Worm (Caenorhabditis elegans) whole organism, mixed stage, embryonic: ENCODE measurements around the gene daf-4.

Source experiments
- M03D4.4 ChIP-seq: sonication (generic microtip); optimal IDR thresholded peaks from 2 replicates; lab custom pipeline; 2017; ENCODE audit warnings: mild to moderate bottlenecking, missing genetic modification characterization, missing compliant biosample characterization
- bed-3 ChIP-seq: fragments of 200-800 bp; sonication (Bioruptor generic); optimal IDR thresholded peaks from 3 replicates; lab custom pipeline; 2018; ENCODE audit warnings: mild to moderate bottlenecking, missing genetic modification characterization, moderate library complexity, missing compliant biosample characterization
- blmp-1 ChIP-seq: fragments of 150-350 bp; optimal IDR thresholded peaks from 2 replicates; lab custom pipeline; 2014; ENCODE audit warnings: missing biosample characterization, missing genetic modification characterization
- ceh-39 ChIP-seq: fragments of 150-350 bp; optimal IDR thresholded peaks from 2 replicates; lab custom pipeline; 2014; ENCODE audit warnings: missing biosample characterization, missing genetic modification characterization
- ceh-43 ChIP-seq: fragments of 200-800 bp; sonication (Bioruptor generic); optimal IDR thresholded peaks from 2 replicates; lab custom pipeline; 2018; ENCODE audit warnings: mild to moderate bottlenecking, missing genetic modification characterization, moderate library complexity, missing compliant biosample characterization
- ceh-83 ChIP-seq: fragments of 200-800 bp; sonication (Bioruptor generic); optimal IDR thresholded peaks from 2 replicates; lab custom pipeline; 2018; ENCODE audit warnings: mild to moderate bottlenecking, missing genetic modification characterization, missing compliant biosample characterization
- ces-1 ChIP-seq: fragments of 150-350 bp; optimal IDR thresholded peaks from 2 replicates; lab custom pipeline; 2014; ENCODE audit warnings: missing biosample characterization, missing genetic modification reagents, missing genetic modification characterization
- cnd-1 ChIP-seq: fragments of 200-800 bp; sonication (Bioruptor generic); optimal IDR thresholded peaks from 2 replicates; lab custom pipeline; 2018; ENCODE audit warnings: mild to moderate bottlenecking, missing genetic modification characterization, missing compliant biosample characterization
- drap-1 ChIP-seq: fragments of 200-800 bp; sonication (Bioruptor generic); optimal IDR thresholded peaks from 3 replicates; lab custom pipeline; 2018; ENCODE audit warnings: mild to moderate bottlenecking, missing genetic modification characterization, missing compliant biosample characterization
- elt-1 ChIP-seq: sonication (generic microtip); optimal IDR thresholded peaks from 2 replicates; lab custom pipeline; 2017; ENCODE audit warnings: missing genetic modification characterization, mild to moderate bottlenecking, missing compliant biosample characterization, antibody characterized with exemption, moderate library complexity, borderline replicate concordance; ENCODE audit not compliant: insufficient read depth
- elt-3 ChIP-seq: fragments of 150-350 bp; optimal IDR thresholded peaks from 2 replicates; lab custom pipeline; 2014; ENCODE audit warnings: missing biosample characterization, missing genetic modification characterization
- flh-1 ChIP-seq: fragments of 200-800 bp; sonication (Bioruptor generic); optimal IDR thresholded peaks from 2 replicates; lab custom pipeline; 2018; ENCODE audit warnings: mild to moderate bottlenecking, missing genetic modification characterization, moderate library complexity, missing compliant biosample characterization
- ham-2 ChIP-seq: fragments of 200-800 bp; sonication (Bioruptor generic); optimal IDR thresholded peaks from 2 replicates; lab custom pipeline; 2018; ENCODE audit warnings: mild to moderate bottlenecking, missing genetic modification characterization, missing compliant biosample characterization
- hlh-1 ChIP-seq: fragments of 150-350 bp; optimal IDR thresholded peaks from 2 replicates; lab custom pipeline; 2014; ENCODE audit warnings: missing biosample characterization, missing genetic modification reagents, missing genetic modification characterization
- lin-13 ChIP-seq: fragments of 150-350 bp; optimal IDR thresholded peaks from 2 replicates; lab custom pipeline; 2014; ENCODE audit warnings: missing biosample characterization, missing genetic modification characterization
- lsy-2 ChIP-seq: fragments of 150-350 bp; optimal IDR thresholded peaks from 2 replicates; lab custom pipeline; 2014; ENCODE audit warnings: missing biosample characterization, missing genetic modification characterization
- mab-5 ChIP-seq: fragments of 150-350 bp; optimal IDR thresholded peaks from 2 replicates; lab custom pipeline; 2014; ENCODE audit warnings: missing biosample characterization, missing genetic modification characterization
- mep-1 ChIP-seq: fragments of 150-350 bp; optimal IDR thresholded peaks from 2 replicates; lab custom pipeline; 2017; ENCODE audit warnings: missing biosample characterization, missing genetic modification reagents, missing genetic modification characterization, inconsistent platforms
- mls-2 ChIP-seq: sonication (generic microtip); optimal IDR thresholded peaks from 2 replicates; lab custom pipeline; 2016; ENCODE audit warnings: mild to moderate bottlenecking, missing genetic modification characterization, moderate library complexity, missing compliant biosample characterization
- nhr-12 ChIP-seq: fragments of 150-350 bp; optimal IDR thresholded peaks from 2 replicates; lab custom pipeline; 2014; ENCODE audit warnings: missing biosample characterization, missing genetic modification characterization
- nhr-2 ChIP-seq: fragments of 150-350 bp; optimal IDR thresholded peaks from 2 replicates; lab custom pipeline; 2014; ENCODE audit warnings: missing biosample characterization, missing genetic modification characterization
- nhr-237 ChIP-seq: fragments of 150-350 bp; optimal IDR thresholded peaks from 2 replicates; lab custom pipeline; 2014; ENCODE audit warnings: missing biosample characterization, missing genetic modification characterization
- nhr-28 ChIP-seq: fragments of 150-350 bp; optimal IDR thresholded peaks from 2 replicates; lab custom pipeline; 2014; ENCODE audit warnings: missing biosample characterization, missing genetic modification characterization
- nhr-76 ChIP-seq: sonication (generic microtip); optimal IDR thresholded peaks from 2 replicates; lab custom pipeline; 2017; ENCODE audit warnings: missing biosample characterization, missing genetic modification characterization
- pha-4 ChIP-seq: fragments of 150-350 bp; optimal IDR thresholded peaks from 2 replicates; lab custom pipeline; 2018; ENCODE audit warnings: missing biosample characterization, missing genetic modification reagents, missing genetic modification characterization
- sem-2 ChIP-seq: fragments of 200-800 bp; sonication (Bioruptor generic); optimal IDR thresholded peaks from 2 replicates; lab custom pipeline; 2018; ENCODE audit warnings: mild to moderate bottlenecking, missing genetic modification characterization, missing compliant biosample characterization
- snpc-4 ChIP-seq: fragments of 150-350 bp; optimal IDR thresholded peaks from 2 replicates; lab custom pipeline; 2014; ENCODE audit warnings: missing biosample characterization, missing genetic modification characterization
- sptf-1 ChIP-seq: sonication (generic microtip); optimal IDR thresholded peaks from 2 replicates; lab custom pipeline; 2017; ENCODE audit warnings: mild to moderate bottlenecking, missing genetic modification characterization, moderate library complexity, missing compliant biosample characterization
- tbx-8 ChIP-seq: fragments of 200-800 bp; sonication (Bioruptor generic); optimal IDR thresholded peaks from 2 replicates; lab custom pipeline; 2018; ENCODE audit warnings: mild to moderate bottlenecking, missing genetic modification characterization, moderate library complexity, missing compliant biosample characterization
- unc-120 ChIP-seq: sonication (generic microtip); optimal IDR thresholded peaks from 2 replicates; lab custom pipeline; 2017; ENCODE audit warnings: missing genetic modification characterization, missing compliant biosample characterization; ENCODE audit not compliant: poor library complexity, severe bottlenecking
- unc-39 ChIP-seq: fragments of 150-350 bp; optimal IDR thresholded peaks from 2 replicates; lab custom pipeline; 2014; ENCODE audit warnings: missing biosample characterization, missing genetic modification characterization
- unc-62 ChIP-seq: fragments of 150-350 bp; optimal IDR thresholded peaks from 2 replicates; lab custom pipeline; 2014; ENCODE audit warnings: missing biosample characterization, missing genetic modification reagents, missing genetic modification characterization
- zip-8 ChIP-seq: fragments of 150-350 bp; optimal IDR thresholded peaks from 2 replicates; lab custom pipeline; 2014; ENCODE audit warnings: missing biosample characterization, missing genetic modification characterization
- ztf-11 ChIP-seq: fragments of 150-350 bp; optimal IDR thresholded peaks from 2 replicates; lab custom pipeline; 2014; ENCODE audit warnings: missing biosample characterization, missing genetic modification characterization

Gene daf-4

DNA sequence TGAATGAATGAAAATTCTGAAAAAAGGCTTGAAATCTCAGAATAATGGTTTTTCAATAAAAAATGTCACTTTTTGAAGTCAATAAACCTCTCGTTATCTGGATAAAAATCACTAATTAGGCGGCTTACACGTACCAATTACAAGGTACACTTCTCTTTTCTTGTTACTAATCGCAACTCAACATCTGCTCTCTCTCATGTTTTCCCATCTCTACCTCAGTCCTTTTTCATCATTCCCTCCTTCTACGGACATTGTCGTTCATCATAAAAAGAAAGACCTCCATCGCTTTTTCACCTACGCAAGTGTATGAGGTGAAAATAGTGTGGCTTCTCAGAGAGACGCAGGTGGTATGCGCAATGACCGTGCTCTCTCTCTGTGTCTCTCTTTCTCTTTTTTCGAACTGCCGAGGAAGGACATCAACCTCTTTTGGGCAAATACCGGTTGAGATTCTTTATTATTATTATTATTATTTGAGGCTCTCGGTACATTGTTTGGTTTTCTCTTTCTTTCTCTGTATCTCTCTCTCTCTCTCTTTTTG is 43.1 kb downstream of the daf-4 start:
- no peak for TF ChIP-seq mep-1 (tag; lab: Kevin White, UChicago)
- no peak for TF ChIP-seq mab-5 (tag; lab: Kevin White, UChicago)
- no peak for TF ChIP-seq pha-4
- TF ChIP-seq nhr-12 (tag; lab: Kevin White, UChicago): no peak
- TF ChIP-seq lsy-2 (tag; lab: Kevin White, UChicago): peak; percentile 1
- TF ChIP-seq drap-1 (GFP tag; lab: Kevin White, UChicago): no peak
- TF ChIP-seq ceh-83 (GFP tag; lab: Kevin White, UChicago): no peak
- no peak for TF ChIP-seq unc-39 (tag; lab: Kevin White, UChicago)
- peak; percentile 53 for TF ChIP-seq zip-8 (tag; lab: Kevin White, UChicago)
- no peak for TF ChIP-seq flh-1 (GFP tag; lab: Kevin White, UChicago)
- no peak for TF ChIP-seq ceh-43 (GFP tag; lab: Kevin White, UChicago)
- TF ChIP-seq elt-1: peak; percentile 78
- peak; percentile 98 for TF ChIP-seq nhr-2 (tag; lab: Kevin White, UChicago)
- TF ChIP-seq cnd-1 (tag; lab: Kevin White, UChicago): peak; percentile 19
- TF ChIP-seq snpc-4 (tag; lab: Kevin White, UChicago): no peak
- TF ChIP-seq sem-2: no peak
- peak; percentile 63 for TF ChIP-seq mls-2 (tag; lab: Kevin White, UChicago)
- peak; percentile 29 for TF ChIP-seq sptf-1 (tag; lab: Kevin White, UChicago)
- TF ChIP-seq ham-2 (GFP tag; lab: Kevin White, UChicago): peak; percentile 62
- no peak for TF ChIP-seq lin-13 (tag; lab: Kevin White, UChicago)
- no peak for TF ChIP-seq blmp-1

DNA sequence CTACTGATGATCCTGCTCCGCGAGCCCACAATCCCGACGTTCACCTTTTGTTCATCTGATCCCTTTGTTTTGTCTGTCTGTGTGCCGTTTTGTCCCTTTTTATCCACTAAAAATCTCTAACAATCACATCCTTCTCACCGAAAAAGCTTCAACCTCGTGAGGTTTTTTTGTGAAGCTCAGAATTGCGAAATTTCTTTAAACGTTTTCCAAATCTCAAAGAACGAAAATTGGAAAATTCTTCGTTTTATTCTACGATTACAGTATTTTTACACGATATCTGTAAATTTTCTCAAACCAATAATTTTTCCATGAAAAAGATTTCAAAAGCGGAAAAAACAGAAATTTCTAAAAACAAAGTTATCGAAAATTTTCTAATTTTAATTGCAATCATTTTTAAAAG is 49.3 kb downstream of the daf-4 start:
- TF ChIP-seq nhr-12 (tag; lab: Kevin White, UChicago): no peak
- TF ChIP-seq flh-1 (GFP tag; lab: Kevin White, UChicago): no peak
- TF ChIP-seq tbx-8 (GFP tag; lab: Kevin White, UChicago): no peak
- TF ChIP-seq ceh-43 (GFP tag; lab: Kevin White, UChicago): no peak
- no peak for TF ChIP-seq mls-2 (tag; lab: Kevin White, UChicago)
- TF ChIP-seq nhr-28 (tag; lab: Kevin White, UChicago): no peak
- no peak for TF ChIP-seq elt-1
- TF ChIP-seq ztf-11 (tag; lab: Kevin White, UChicago): no peak
- no peak for TF ChIP-seq elt-3
- TF ChIP-seq unc-39 (tag; lab: Kevin White, UChicago): no peak
- no peak for TF ChIP-seq unc-62
- no peak for TF ChIP-seq hlh-1 (tag; lab: Kevin White, UChicago)
- TF ChIP-seq zip-8 (tag; lab: Kevin White, UChicago): no peak
- no peak for TF ChIP-seq nhr-2 (tag; lab: Kevin White, UChicago)
- no peak for TF ChIP-seq M03D4.4 (tag; lab: Kevin White, UChicago)
- TF ChIP-seq nhr-237 (tag; lab: Kevin White, UChicago): no peak
- no peak for TF ChIP-seq ceh-83 (GFP tag; lab: Kevin White, UChicago)
- TF ChIP-seq drap-1 (GFP tag; lab: Kevin White, UChicago): no peak
- no peak for TF ChIP-seq ceh-39 (tag; lab: Kevin White, UChicago)
- TF ChIP-seq lsy-2 (tag; lab: Kevin White, UChicago): no peak
- TF ChIP-seq, all 35 proteins: peak for 0

DNA sequence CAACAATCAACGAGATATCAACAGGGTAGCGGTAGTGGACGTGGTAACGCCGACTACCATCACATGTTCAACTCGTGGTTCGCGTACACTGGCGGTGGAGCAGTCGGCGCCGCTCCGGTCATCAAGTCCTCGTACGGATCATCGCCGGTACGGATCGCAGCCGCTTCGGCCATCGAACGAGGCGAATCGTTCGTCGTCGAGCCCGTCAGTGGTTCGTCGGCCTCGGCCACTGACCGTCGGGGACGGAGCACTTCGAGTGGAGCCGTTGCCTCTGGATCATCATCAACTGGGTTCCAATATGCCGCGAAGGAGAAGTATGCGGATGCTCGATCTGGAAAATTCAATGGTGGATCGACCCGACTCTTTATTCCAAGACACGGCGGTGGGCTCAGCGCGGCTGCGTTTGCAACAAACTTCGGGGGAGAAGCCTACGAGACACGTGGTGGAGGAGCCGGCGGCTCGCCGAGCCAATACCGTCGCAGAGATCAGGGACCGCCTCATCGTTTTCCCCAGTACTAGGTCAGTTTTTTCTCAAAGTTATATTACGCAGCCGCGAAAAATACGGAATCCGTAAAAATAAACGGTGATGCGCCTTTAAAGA is 50.5 kb downstream of the daf-4 start:
- TF ChIP-seq ham-2 (GFP tag; lab: Kevin White, UChicago): no peak
- peak; percentile 2 for TF ChIP-seq sem-2

DNA sequence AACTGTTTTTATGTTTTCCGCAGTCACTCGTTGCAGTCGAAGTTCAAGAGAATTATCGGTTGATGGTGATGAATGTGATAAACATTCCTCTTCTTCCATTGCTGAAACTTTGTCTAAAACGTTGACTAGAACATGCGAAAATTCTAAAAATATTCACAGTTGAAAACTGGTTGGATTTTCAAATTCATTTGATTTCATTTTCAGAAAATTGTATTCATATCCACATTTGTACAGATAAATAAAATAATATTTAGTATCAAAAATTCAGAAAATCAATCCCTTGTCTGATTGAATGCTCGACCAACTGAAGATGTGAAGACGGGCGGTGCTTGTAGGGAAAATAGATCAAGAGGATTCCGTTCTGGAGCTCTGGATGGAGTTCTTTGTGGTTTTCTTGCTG is 52.9 kb downstream of the daf-4 start, which contains the start of gene F54E7.9:
Gene F54E7.9 (minus strand): TSS at position 101 of the 400 bp plus-strand sequence.
- TF ChIP-seq nhr-12 (tag; lab: Kevin White, UChicago) (no peak), flh-1 (GFP tag; lab: Kevin White, UChicago) (no peak)

DNA sequence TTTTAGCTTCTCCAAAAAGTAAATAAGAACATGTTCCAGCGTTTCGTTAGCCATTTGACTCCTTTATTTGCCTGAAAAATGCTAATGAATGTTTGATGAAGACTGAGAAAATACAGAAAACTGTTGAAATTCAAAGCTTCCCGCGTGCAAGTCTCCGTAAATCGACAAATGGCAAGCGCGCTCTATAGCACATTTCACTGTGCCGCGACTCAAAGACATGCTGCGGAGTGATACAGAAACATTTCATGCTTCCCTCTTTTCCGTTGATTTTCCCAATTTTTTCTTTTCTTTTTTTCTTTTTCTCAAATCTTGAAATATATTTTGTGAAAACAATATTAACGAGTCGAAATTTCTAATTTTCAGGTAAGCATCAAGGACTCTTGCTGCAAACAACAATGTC is 54.0 kb downstream of the daf-4 start, which contains the start of the genes ska-3 and rps-12:
Gene ska-3 (minus strand): TSS at position 71 of the 400 bp plus-strand sequence.
Gene rps-12 (plus strand): TSS at position 364 of the 400 bp plus-strand sequence.
- TF ChIP-seq nhr-237 (tag; lab: Kevin White, UChicago) (peak; percentile 98), nhr-12 (tag; lab: Kevin White, UChicago) (peak; percentile 90), M03D4.4 (tag; lab: Kevin White, UChicago) (peak; percentile 89), sem-2 (peak; percentile 11), unc-39 (tag; lab: Kevin White, UChicago) (no peak), mls-2 (tag; lab: Kevin White, UChicago) (peak; percentile 73), bed-3 (GFP tag; lab: Kevin White, UChicago) (peak; percentile 26), unc-62 (peak; percentile 85), nhr-2 (tag; lab: Kevin White, UChicago) (peak; percentile 54), lsy-2 (tag; lab: Kevin White, UChicago) (peak; percentile 92), mab-5 (tag; lab: Kevin White, UChicago) (peak; percentile 60), ces-1 (GFP tag; lab: Kevin White, UChicago) (peak; percentile 81), ceh-39 (tag; lab: Kevin White, UChicago) (peak; percentile 95), ceh-43 (GFP tag; lab: Kevin White, UChicago) (peak; percentile 9), blmp-1 (no peak), tbx-8 (GFP tag; lab: Kevin White, UChicago) (peak; percentile 55), ham-2 (GFP tag; lab: Kevin White, UChicago) (peak; percentile 87), sptf-1 (tag; lab: Kevin White, UChicago) (peak; percentile 88), cnd-1 (tag; lab: Kevin White, UChicago) (peak; percentile 45), elt-3 (peak; percentile 55), lin-13 (tag; lab: Kevin White, UChicago) (peak; percentile 99), nhr-76 (tag; lab: Kevin White, UChicago) (no peak), snpc-4 (tag; lab: Kevin White, UChicago) (no peak), unc-120 (peak; percentile 88), drap-1 (GFP tag; lab: Kevin White, UChicago) (peak; percentile 86), hlh-1 (tag; lab: Kevin White, UChicago) (peak; percentile 66), nhr-28 (tag; lab: Kevin White, UChicago) (peak; percentile 24), elt-1 (peak; percentile 53), mep-1 (tag; lab: Kevin White, UChicago) (peak; percentile 100), zip-8 (tag; lab: Kevin White, UChicago) (no peak), ztf-11 (tag; lab: Kevin White, UChicago) (peak; percentile 69)
